Worm (Caenorhabditis elegans) whole organism, mixed stage, embryonic: Measurements from ENCODE around the gene Y75B7B.2.
A peak's percentile ranks its signal among the peaks of the same experiment; 100 is the strongest.

Experiments
- M03D4.4 ChIP-seq: sonication (generic microtip); optimal IDR thresholded peaks from 2 replicates; lab custom pipeline; 2017; ENCODE audit warnings: mild to moderate bottlenecking, missing genetic modification characterization, missing compliant biosample characterization
- ceh-39 ChIP-seq: fragments of 150-350 bp; optimal IDR thresholded peaks from 2 replicates; lab custom pipeline; 2014; ENCODE audit warnings: missing biosample characterization, missing genetic modification characterization
- ceh-83 ChIP-seq: fragments of 200-800 bp; sonication (Bioruptor generic); optimal IDR thresholded peaks from 2 replicates; lab custom pipeline; 2018; ENCODE audit warnings: mild to moderate bottlenecking, missing genetic modification characterization, missing compliant biosample characterization
- ces-1 ChIP-seq: fragments of 150-350 bp; optimal IDR thresholded peaks from 2 replicates; lab custom pipeline; 2014; ENCODE audit warnings: missing biosample characterization, missing genetic modification reagents, missing genetic modification characterization
- cnd-1 ChIP-seq: fragments of 200-800 bp; sonication (Bioruptor generic); optimal IDR thresholded peaks from 2 replicates; lab custom pipeline; 2018; ENCODE audit warnings: mild to moderate bottlenecking, missing genetic modification characterization, missing compliant biosample characterization
- drap-1 ChIP-seq: fragments of 200-800 bp; sonication (Bioruptor generic); optimal IDR thresholded peaks from 3 replicates; lab custom pipeline; 2018; ENCODE audit warnings: mild to moderate bottlenecking, missing genetic modification characterization, missing compliant biosample characterization
- elt-1 ChIP-seq: sonication (generic microtip); optimal IDR thresholded peaks from 2 replicates; lab custom pipeline; 2017; ENCODE audit warnings: missing genetic modification characterization, mild to moderate bottlenecking, missing compliant biosample characterization, antibody characterized with exemption, moderate library complexity, borderline replicate concordance; ENCODE audit not compliant: insufficient read depth
- elt-3 ChIP-seq: fragments of 150-350 bp; optimal IDR thresholded peaks from 2 replicates; lab custom pipeline; 2014; ENCODE audit warnings: missing biosample characterization, missing genetic modification characterization
- flh-1 ChIP-seq: fragments of 200-800 bp; sonication (Bioruptor generic); optimal IDR thresholded peaks from 2 replicates; lab custom pipeline; 2018; ENCODE audit warnings: mild to moderate bottlenecking, missing genetic modification characterization, moderate library complexity, missing compliant biosample characterization
- ham-2 ChIP-seq: fragments of 200-800 bp; sonication (Bioruptor generic); optimal IDR thresholded peaks from 2 replicates; lab custom pipeline; 2018; ENCODE audit warnings: mild to moderate bottlenecking, missing genetic modification characterization, missing compliant biosample characterization
- hlh-1 ChIP-seq: fragments of 150-350 bp; optimal IDR thresholded peaks from 2 replicates; lab custom pipeline; 2014; ENCODE audit warnings: missing biosample characterization, missing genetic modification reagents, missing genetic modification characterization
- lin-13 ChIP-seq: fragments of 150-350 bp; optimal IDR thresholded peaks from 2 replicates; lab custom pipeline; 2014; ENCODE audit warnings: missing biosample characterization, missing genetic modification characterization
- lsy-2 ChIP-seq: fragments of 150-350 bp; optimal IDR thresholded peaks from 2 replicates; lab custom pipeline; 2014; ENCODE audit warnings: missing biosample characterization, missing genetic modification characterization
- mep-1 ChIP-seq: fragments of 150-350 bp; optimal IDR thresholded peaks from 2 replicates; lab custom pipeline; 2017; ENCODE audit warnings: missing biosample characterization, missing genetic modification reagents, missing genetic modification characterization, inconsistent platforms
- mls-2 ChIP-seq: sonication (generic microtip); optimal IDR thresholded peaks from 2 replicates; lab custom pipeline; 2016; ENCODE audit warnings: mild to moderate bottlenecking, missing genetic modification characterization, moderate library complexity, missing compliant biosample characterization
- nhr-12 ChIP-seq: fragments of 150-350 bp; optimal IDR thresholded peaks from 2 replicates; lab custom pipeline; 2014; ENCODE audit warnings: missing biosample characterization, missing genetic modification characterization
- nhr-2 ChIP-seq: fragments of 150-350 bp; optimal IDR thresholded peaks from 2 replicates; lab custom pipeline; 2014; ENCODE audit warnings: missing biosample characterization, missing genetic modification characterization
- nhr-237 ChIP-seq: fragments of 150-350 bp; optimal IDR thresholded peaks from 2 replicates; lab custom pipeline; 2014; ENCODE audit warnings: missing biosample characterization, missing genetic modification characterization
- nhr-28 ChIP-seq: fragments of 150-350 bp; optimal IDR thresholded peaks from 2 replicates; lab custom pipeline; 2014; ENCODE audit warnings: missing biosample characterization, missing genetic modification characterization
- nhr-76 ChIP-seq: sonication (generic microtip); optimal IDR thresholded peaks from 2 replicates; lab custom pipeline; 2017; ENCODE audit warnings: missing biosample characterization, missing genetic modification characterization
- pha-4 ChIP-seq: fragments of 150-350 bp; optimal IDR thresholded peaks from 2 replicates; lab custom pipeline; 2018; ENCODE audit warnings: missing biosample characterization, missing genetic modification reagents, missing genetic modification characterization
- sem-2 ChIP-seq: fragments of 200-800 bp; sonication (Bioruptor generic); optimal IDR thresholded peaks from 2 replicates; lab custom pipeline; 2018; ENCODE audit warnings: mild to moderate bottlenecking, missing genetic modification characterization, missing compliant biosample characterization
- snpc-4 ChIP-seq: fragments of 150-350 bp; optimal IDR thresholded peaks from 2 replicates; lab custom pipeline; 2014; ENCODE audit warnings: missing biosample characterization, missing genetic modification characterization
- sptf-1 ChIP-seq: sonication (generic microtip); optimal IDR thresholded peaks from 2 replicates; lab custom pipeline; 2017; ENCODE audit warnings: mild to moderate bottlenecking, missing genetic modification characterization, moderate library complexity, missing compliant biosample characterization
- unc-120 ChIP-seq: sonication (generic microtip); optimal IDR thresholded peaks from 2 replicates; lab custom pipeline; 2017; ENCODE audit warnings: missing genetic modification characterization, missing compliant biosample characterization; ENCODE audit not compliant: poor library complexity, severe bottlenecking
- unc-62 ChIP-seq: fragments of 150-350 bp; optimal IDR thresholded peaks from 2 replicates; lab custom pipeline; 2014; ENCODE audit warnings: missing biosample characterization, missing genetic modification reagents, missing genetic modification characterization
- zip-8 ChIP-seq: fragments of 150-350 bp; optimal IDR thresholded peaks from 2 replicates; lab custom pipeline; 2014; ENCODE audit warnings: missing biosample characterization, missing genetic modification characterization
- ztf-11 ChIP-seq: fragments of 150-350 bp; optimal IDR thresholded peaks from 2 replicates; lab custom pipeline; 2014; ENCODE audit warnings: missing biosample characterization, missing genetic modification characterization

The Y75B7B.2 gene

DNA sequence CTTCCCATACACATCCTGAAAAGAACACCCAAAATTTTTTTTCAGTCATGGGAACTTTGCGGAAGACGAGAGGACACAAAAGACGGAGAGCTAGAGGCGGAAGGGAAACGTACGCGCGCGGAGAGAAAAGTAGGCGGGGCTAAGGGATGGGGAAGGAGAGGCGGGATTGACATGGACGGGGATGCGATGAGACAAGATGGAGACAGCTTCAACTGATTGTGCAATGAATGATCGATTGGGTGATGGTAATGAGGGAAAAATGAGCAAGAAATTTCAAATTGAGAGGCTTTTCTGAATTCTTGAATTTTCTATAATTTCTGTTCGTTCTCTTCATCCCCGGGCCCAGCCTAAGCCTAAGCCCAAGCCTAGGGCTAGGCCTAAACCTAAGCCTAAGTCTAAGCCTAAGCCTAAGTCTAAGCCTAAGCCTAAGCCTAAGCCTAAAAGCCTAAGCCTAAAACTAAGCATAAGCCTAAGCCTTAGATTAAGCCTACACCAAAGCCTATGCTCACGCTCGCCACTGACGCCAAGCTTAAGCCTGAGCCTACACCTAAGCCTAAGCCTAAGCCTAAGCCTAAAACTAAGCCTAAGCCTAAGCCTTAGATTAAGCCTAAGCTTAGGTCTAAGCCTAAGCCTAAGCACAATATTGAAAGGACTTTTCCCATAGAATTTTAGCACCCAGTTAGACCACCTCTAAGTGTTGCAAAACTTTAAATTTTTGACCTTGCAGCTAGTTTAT, 39.3 kb downstream of the Y75B7B.2 start:
- TF ChIP-seq hlh-1 (tag; lab: Kevin White, UChicago) (no peak), nhr-12 (tag; lab: Kevin White, UChicago) (no peak), lin-13 (no peak), mep-1 (tag; lab: Kevin White, UChicago) (peak; percentile 24), unc-120 (tag; lab: Kevin White, UChicago) (peak; percentile 6), M03D4.4 (peak; percentile 26), unc-62 (GFP tag; lab: Kevin White, UChicago) (peak; percentile 72), ham-2 (GFP tag; lab: Kevin White, UChicago) (peak; percentile 43)

DNA sequence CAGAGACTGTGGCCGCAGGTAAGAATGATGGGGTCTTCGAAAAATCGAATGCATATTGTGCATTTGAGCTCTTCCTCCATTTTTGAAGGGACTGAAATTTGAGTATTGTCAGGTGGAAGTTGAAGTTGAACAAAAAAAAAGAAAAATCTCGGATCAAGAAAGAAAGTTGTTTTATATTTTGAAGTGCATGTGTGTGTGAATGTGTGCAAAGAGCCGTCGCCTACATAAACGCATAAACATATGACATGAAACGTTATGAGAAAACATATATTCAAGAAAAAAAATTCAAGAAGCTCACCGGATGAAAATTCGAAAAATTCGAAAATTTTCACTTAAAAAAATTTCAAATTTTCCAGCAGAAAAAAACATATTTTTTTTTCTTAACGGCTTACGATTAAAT, 40.5 kb downstream of the Y75B7B.2 start, which contains the start of gene madd-2:
madd-2 (minus strand) TSS at position 101 of the 400 bp plus-strand sequence.
- TF ChIP-seq nhr-28 (tag; lab: Kevin White, UChicago) (no peak), sptf-1 (tag; lab: Kevin White, UChicago) (no peak), flh-1 (no peak), lsy-2 (tag; lab: Kevin White, UChicago) (no peak), unc-62 (GFP tag; lab: Kevin White, UChicago) (no peak), nhr-12 (tag; lab: Kevin White, UChicago) (no peak), elt-3 (tag; lab: Kevin White, UChicago) (no peak), nhr-76 (tag; lab: Kevin White, UChicago) (no peak), elt-1 (tag; lab: Kevin White, UChicago) (no peak), ces-1 (no peak), pha-4 (tag; lab: Kevin White, UChicago) (no peak), ztf-11 (no peak)

DNA sequence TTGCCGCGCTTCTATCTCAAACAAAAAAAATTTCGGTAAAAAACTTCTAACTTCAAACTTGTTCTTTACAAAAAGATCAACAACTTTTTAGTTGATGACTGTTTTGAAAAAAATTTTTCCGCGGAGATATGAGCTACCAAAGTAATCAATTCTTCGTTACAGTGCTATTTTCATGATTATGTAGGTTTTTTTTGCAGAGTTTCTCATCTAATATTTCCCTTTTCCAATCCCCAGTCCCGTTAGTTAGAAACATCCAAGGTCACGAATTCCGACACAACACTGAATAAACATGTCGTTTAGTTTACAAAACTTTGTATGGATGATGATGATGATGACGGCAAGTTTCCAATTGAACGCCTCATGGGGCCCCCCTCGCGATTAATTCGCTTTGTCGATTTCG, 43.2 kb downstream of the Y75B7B.2 start:
- TF ChIP-seq ceh-83 (GFP tag; lab: Kevin White, UChicago): no peak

DNA sequence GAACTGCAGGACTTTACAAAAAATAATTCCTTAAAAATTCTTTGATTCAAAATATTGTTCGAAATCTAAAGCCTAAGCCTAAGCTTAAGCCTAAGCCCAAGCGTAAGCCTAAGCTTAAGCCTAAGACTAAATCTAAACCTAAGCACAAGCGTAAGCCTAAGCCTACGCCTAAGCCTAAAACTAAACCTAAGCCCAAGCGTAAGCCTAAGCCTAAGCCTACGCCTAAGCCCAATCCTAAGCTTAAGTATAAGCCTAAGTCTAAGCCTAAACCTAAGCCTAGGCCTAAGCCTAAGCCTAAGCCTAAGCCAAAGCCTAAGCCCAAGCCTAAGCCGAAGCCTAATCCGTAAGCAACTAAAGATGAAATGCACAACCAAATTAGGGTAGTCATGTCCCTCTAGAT, 45.3 kb downstream of the Y75B7B.2 start:
- no peak for TF ChIP-seq lsy-2 (tag; lab: Kevin White, UChicago)
- TF ChIP-seq sem-2 (GFP tag; lab: Kevin White, UChicago): peak; percentile 38

DNA sequence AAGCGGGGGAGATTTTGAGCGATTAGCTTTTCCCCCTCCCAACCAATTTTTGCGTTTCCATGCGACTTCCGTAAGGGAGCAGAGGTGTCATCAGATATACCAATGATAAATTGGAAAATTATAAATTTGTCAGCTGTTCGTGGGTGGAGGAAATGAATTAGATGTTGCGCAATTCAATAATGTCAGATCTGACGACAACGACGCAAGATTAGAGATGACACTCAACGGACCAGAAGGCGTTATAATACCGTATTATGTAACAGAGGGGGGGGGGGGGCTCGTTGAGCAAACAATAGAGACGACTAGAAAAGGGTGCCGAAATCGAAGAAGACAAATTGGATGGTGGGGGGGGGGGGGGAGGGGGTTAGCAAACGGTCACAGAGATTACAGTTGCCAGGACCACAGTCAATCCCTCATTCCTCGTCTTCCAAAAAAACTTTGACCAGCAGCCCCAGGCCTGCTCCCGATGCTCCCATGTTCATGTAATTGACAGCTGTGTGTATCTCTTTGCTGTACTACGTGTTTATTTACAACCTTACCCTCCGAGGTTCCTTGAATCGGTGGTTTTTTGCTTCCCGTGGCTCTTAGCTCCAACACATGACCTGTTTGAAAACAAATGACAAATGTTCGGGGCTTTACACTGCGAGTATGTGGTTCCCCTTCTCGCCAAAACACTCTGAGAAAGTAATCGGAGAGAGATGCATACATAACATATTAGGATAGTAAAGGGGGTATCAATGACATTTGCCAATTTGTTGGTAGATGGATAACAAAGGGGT, 46.8 kb downstream of the Y75B7B.2 start:
- TF ChIP-seq ceh-83 (GFP tag; lab: Kevin White, UChicago) (peak; percentile 28), cnd-1 (peak; percentile 68), drap-1 (GFP tag; lab: Kevin White, UChicago) (no peak), nhr-2 (tag; lab: Kevin White, UChicago) (peak; percentile 74), zip-8 (tag; lab: Kevin White, UChicago) (peak; percentile 83), ces-1 (peak; percentile 21), hlh-1 (tag; lab: Kevin White, UChicago) (peak; percentile 71), ceh-39 (tag; lab: Kevin White, UChicago) (no peak), unc-62 (GFP tag; lab: Kevin White, UChicago) (peak; percentile 53), snpc-4 (tag; lab: Kevin White, UChicago) (no peak)
- TF ChIP-seq, all 35 proteins: peak for 7

DNA sequence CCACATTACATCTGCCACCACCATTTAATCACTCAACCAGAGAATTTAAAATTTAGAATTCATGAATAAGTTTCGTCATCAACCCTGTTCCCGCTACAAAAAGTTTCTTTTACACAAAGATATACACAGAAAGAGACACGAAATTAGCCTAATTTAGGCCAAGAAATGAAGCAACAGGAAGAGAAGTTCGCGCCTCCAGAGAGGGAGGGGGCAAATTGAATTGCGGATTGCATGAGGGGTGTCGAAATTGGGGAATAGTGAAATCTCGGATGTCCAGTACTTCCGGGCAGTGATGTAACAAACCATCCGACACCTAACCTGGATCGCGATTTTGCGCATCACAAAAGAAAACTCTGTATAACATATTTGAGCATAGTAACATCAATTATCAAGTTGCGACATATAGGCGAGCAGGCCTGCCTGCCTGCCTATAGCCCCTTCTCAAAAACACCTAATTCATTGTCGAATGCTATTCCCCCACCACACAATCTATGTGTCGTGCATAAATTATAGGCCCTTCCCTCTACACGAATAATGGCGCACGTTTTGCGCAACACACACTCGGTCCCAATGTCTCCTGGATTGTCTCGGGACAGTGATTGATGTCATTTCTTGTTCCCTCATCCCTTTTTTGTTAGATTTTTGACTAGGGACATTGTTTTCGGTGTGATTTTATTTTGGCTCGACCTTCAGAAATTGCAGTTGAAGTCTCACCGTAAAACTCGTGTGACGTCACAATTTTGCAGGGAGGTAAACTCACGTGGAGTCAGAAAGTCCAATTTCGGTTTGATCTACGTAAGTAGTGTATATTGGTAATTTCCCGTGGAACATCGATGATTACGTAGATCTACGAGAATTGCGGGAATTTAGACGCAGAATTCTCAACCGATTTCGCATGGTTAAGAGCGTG, 47.8 kb downstream of the Y75B7B.2 start:
- TF ChIP-seq nhr-237 (tag; lab: Kevin White, UChicago) (no peak), snpc-4 (tag; lab: Kevin White, UChicago) (no peak), ceh-83 (GFP tag; lab: Kevin White, UChicago) (no peak), ces-1 (peak; percentile 88), unc-120 (tag; lab: Kevin White, UChicago) (no peak), nhr-76 (tag; lab: Kevin White, UChicago) (no peak), unc-62 (GFP tag; lab: Kevin White, UChicago) (peak; percentile 81), elt-3 (tag; lab: Kevin White, UChicago) (no peak), zip-8 (tag; lab: Kevin White, UChicago) (peak; percentile 57), nhr-2 (tag; lab: Kevin White, UChicago) (peak; percentile 18), ztf-11 (no peak), sem-2 (GFP tag; lab: Kevin White, UChicago) (no peak), ceh-39 (tag; lab: Kevin White, UChicago) (no peak), mls-2 (tag; lab: Kevin White, UChicago) (no peak)
